Fruit fly (Drosophila melanogaster) whole organism, embryonic: Measurements from ENCODE around the gene MICAL-like.

Source experiments
- CG1024 ChIP-seq: fragments of 200-800 bp; sonication (Bioruptor generic); IDR thresholded peaks from 2 replicates; pipeline ENCODE4 v1.3.6; 2022; ENCODE audit warnings: missing biosample characterization, missing genetic modification characterization
- CG10321 ChIP-seq: fragments of 200-800 bp; sonication (Bioruptor generic); IDR thresholded peaks from 2 replicates; pipeline ENCODE4 v1.3.6; 2022; ENCODE audit warnings: missing biosample characterization, missing genetic modification characterization
- CG1233 ChIP-seq: fragments of 200-800 bp; sonication (Bioruptor generic); optimal IDR thresholded peaks from 4 replicates; lab custom pipeline; 2018; ENCODE audit warnings: missing biosample characterization, mild to moderate bottlenecking, missing genetic modification characterization
- CG14667 ChIP-seq: fragments of 200-800 bp; sonication (Bioruptor generic); IDR thresholded peaks from 2 replicates; pipeline ENCODE4 v1.3.6; 2022; ENCODE audit warnings: missing biosample characterization, missing genetic modification characterization
- CG1603 ChIP-seq: fragments of 200-800 bp; sonication (Bioruptor generic); optimal IDR thresholded peaks from 2 replicates; lab custom pipeline; 2019; ENCODE audit warnings: missing biosample characterization, mild to moderate bottlenecking, missing genetic modification characterization, moderate library complexity
- CG16815 ChIP-seq: fragments of 200-800 bp; sonication (Bioruptor generic); optimal IDR thresholded peaks from 3 replicates; lab custom pipeline; 2017; ENCODE audit warnings: missing biosample characterization, mild to moderate bottlenecking, missing genetic modification characterization
- CG17361 ChIP-seq: fragments of 200-800 bp; sonication (Bioruptor generic); IDR thresholded peaks from 3 replicates; pipeline ENCODE4 v1.3.6; 2022; ENCODE audit warnings: missing biosample characterization, missing genetic modification characterization
- CG17802 ChIP-seq: fragments of 200-800 bp; sonication (Bioruptor generic); optimal IDR thresholded peaks from 2 replicates; lab custom pipeline; 2018; ENCODE audit warnings: missing biosample characterization, mild to moderate bottlenecking, missing genetic modification characterization, moderate library complexity
- CG2202 ChIP-seq: fragments of 200-800 bp; sonication (Bioruptor generic); optimal IDR thresholded peaks from 2 replicates; lab custom pipeline; 2018; ENCODE audit warnings: missing biosample characterization, mild to moderate bottlenecking, missing genetic modification characterization
- CG2678 ChIP-seq: fragments of 200-800 bp; sonication (Bioruptor generic); optimal IDR thresholded peaks from 3 replicates; lab custom pipeline; 2019; ENCODE audit warnings: missing biosample characterization, mild to moderate bottlenecking, missing genetic modification characterization, moderate library complexity
- CG2889 ChIP-seq: fragments of 200-800 bp; sonication (Bioruptor generic); IDR thresholded peaks from 3 replicates; pipeline ENCODE4 v1.3.6; 2022; ENCODE audit warnings: missing biosample characterization, missing genetic modification characterization
- CG32767 ChIP-seq: fragments of 200-800 bp; sonication (Bioruptor generic); IDR thresholded peaks from 2 replicates; pipeline ENCODE4 v1.3.6; 2022; ENCODE audit warnings: missing biosample characterization, missing genetic modification characterization
- CG32772 ChIP-seq: fragments of 200-800 bp; sonication (Bioruptor generic); IDR thresholded peaks from 2 replicates; pipeline ENCODE4 v1.3.6; 2022; ENCODE audit warnings: missing biosample characterization, missing genetic modification characterization
- CG3838 ChIP-seq: fragments of 200-800 bp; sonication (Bioruptor generic); optimal IDR thresholded peaks from 3 replicates; lab custom pipeline; 2016; ENCODE audit warnings: missing biosample characterization, missing genetic modification characterization
- CG4360 ChIP-seq: fragments of 200-800 bp; sonication (Bioruptor generic); IDR thresholded peaks from 2 replicates; pipeline ENCODE4 v1.3.6; 2022; ENCODE audit warnings: missing biosample characterization, missing genetic modification characterization
- CG4617 ChIP-seq: fragments of 200-800 bp; sonication (Bioruptor generic); optimal IDR thresholded peaks from 3 replicates; lab custom pipeline; 2016; ENCODE audit warnings: missing biosample characterization, missing genetic modification characterization, borderline replicate concordance
- CG4820 ChIP-seq: fragments of 200-800 bp; sonication (Bioruptor generic); optimal IDR thresholded peaks from 3 replicates; lab custom pipeline; 2016; ENCODE audit warnings: missing biosample characterization, missing genetic modification characterization
- CG5180 ChIP-seq: fragments of 200-800 bp; sonication (Bioruptor generic); optimal IDR thresholded peaks from 3 replicates; lab custom pipeline; 2017; ENCODE audit warnings: missing biosample characterization, missing genetic modification characterization, mild to moderate bottlenecking, moderate library complexity, missing genetic modification reagents
- CG6654 ChIP-seq: fragments of 200-800 bp; sonication (Bioruptor generic); optimal IDR thresholded peaks from 2 replicates; lab custom pipeline; 2017; ENCODE audit warnings: missing biosample characterization, mild to moderate bottlenecking, missing genetic modification characterization
- CG6791 ChIP-seq: fragments of 200-800 bp; sonication (Bioruptor generic); IDR thresholded peaks from 3 replicates; pipeline ENCODE4 v1.3.6; 2022; ENCODE audit warnings: missing biosample characterization, missing genetic modification characterization; ENCODE audit not compliant: partially characterized antibody
- CG7271 ChIP-seq: fragments of 200-800 bp; sonication (Bioruptor generic); optimal IDR thresholded peaks from 2 replicates; lab custom pipeline; 2018; ENCODE audit warnings: missing biosample characterization, mild to moderate bottlenecking, missing genetic modification characterization, moderate library complexity
- CrebB ChIP-seq: fragments of 200-800 bp; sonication (Bioruptor generic); optimal IDR thresholded peaks from 3 replicates; lab custom pipeline; 2018; ENCODE audit warnings: missing biosample characterization, mild to moderate bottlenecking, missing genetic modification characterization
- Dip2 ChIP-seq: fragments of 200-800 bp; sonication (Bioruptor generic); IDR thresholded peaks from 2 replicates; pipeline ENCODE4 v1.3.6; 2022; ENCODE audit warnings: missing biosample characterization, missing genetic modification characterization
- Dref ChIP-seq: fragments of 200-800 bp; sonication (Bioruptor generic); IDR thresholded peaks from 2 replicates; pipeline ENCODE4 v1.3.6; 2022; ENCODE audit warnings: missing biosample characterization, missing genetic modification characterization
- E2f1 ChIP-seq: fragments of 200-800 bp; sonication (Bioruptor generic); IDR thresholded peaks from 2 replicates; pipeline ENCODE4 v1.3.6; 2022; ENCODE audit warnings: missing biosample characterization, missing genetic modification characterization
- Fer1 ChIP-seq: fragments of 200-800 bp; sonication (Bioruptor generic); optimal IDR thresholded peaks from 2 replicates; lab custom pipeline; 2017; ENCODE audit warnings: missing biosample characterization, mild to moderate bottlenecking, missing genetic modification characterization
- HLHmδ ChIP-seq: fragments of 200-800 bp; sonication (Bioruptor generic); optimal IDR thresholded peaks from 2 replicates; lab custom pipeline; 2018; ENCODE audit warnings: missing biosample characterization, mild to moderate bottlenecking, missing genetic modification characterization, moderate library complexity
- Hr3 ChIP-seq: fragments of 200-800 bp; sonication (Bioruptor generic); optimal IDR thresholded peaks from 3 replicates; lab custom pipeline; 2016; ENCODE audit warnings: missing biosample characterization, missing genetic modification characterization
- Lim3 ChIP-seq: fragments of 200-800 bp; sonication (Bioruptor generic); IDR thresholded peaks from 2 replicates; pipeline ENCODE4 v1.3.6; 2022; ENCODE audit warnings: missing biosample characterization, missing genetic modification characterization
- Six4 ChIP-seq: fragments of 200-800 bp; sonication (Bioruptor generic); optimal IDR thresholded peaks from 2 replicates; lab custom pipeline; 2016; ENCODE audit warnings: missing biosample characterization, missing genetic modification characterization
- Sox102F ChIP-seq: fragments of 200-800 bp; sonication (Bioruptor generic); optimal IDR thresholded peaks from 2 replicates; lab custom pipeline; 2018; ENCODE audit warnings: missing biosample characterization, mild to moderate bottlenecking, missing genetic modification characterization, moderate library complexity
- TFAM ChIP-seq: fragments of 200-800 bp; sonication (Bioruptor generic); optimal IDR thresholded peaks from 2 replicates; lab custom pipeline; 2017; ENCODE audit warnings: missing biosample characterization, missing genetic modification characterization, inconsistent platforms
- al ChIP-seq: fragments of 200-800 bp; sonication (Bioruptor generic); IDR thresholded peaks from 2 replicates; pipeline ENCODE4 v1.3.6; 2022; ENCODE audit warnings: missing biosample characterization, missing genetic modification characterization
- caup ChIP-seq: fragments of 200-800 bp; sonication (Bioruptor generic); optimal IDR thresholded peaks from 3 replicates; lab custom pipeline; 2017; ENCODE audit warnings: missing biosample characterization, mild to moderate bottlenecking, missing genetic modification characterization, moderate library complexity; ENCODE audit not compliant: severe bottlenecking
- chif ChIP-seq, 2 experiments: fragments of 200-800 bp; sonication (Bioruptor generic); optimal IDR thresholded peaks; 3 replicates each; lab custom pipeline; 2016; ENCODE audit warnings: missing biosample characterization in 2 of 2, missing genetic modification characterization in 2 of 2
- chn ChIP-seq: fragments of 200-800 bp; sonication (Bioruptor generic); optimal IDR thresholded peaks from 2 replicates; lab custom pipeline; 2016; ENCODE audit warnings: missing biosample characterization, missing genetic modification characterization
- crol ChIP-seq: fragments of 200-800 bp; sonication (Bioruptor generic); IDR thresholded peaks from 2 replicates; pipeline ENCODE4 v1.3.6; 2022; ENCODE audit warnings: missing biosample characterization, missing genetic modification characterization
- odd ChIP-seq: fragments of 200-800 bp; sonication (Bioruptor generic); optimal IDR thresholded peaks from 2 replicates; lab custom pipeline; 2017; ENCODE audit warnings: missing biosample characterization, mild to moderate bottlenecking, missing genetic modification characterization
- onecut ChIP-seq: fragments of 200-800 bp; sonication (Bioruptor generic); IDR thresholded peaks from 2 replicates; pipeline ENCODE4 v1.3.6; 2022; ENCODE audit warnings: missing biosample characterization, missing genetic modification characterization
- peb ChIP-seq: fragments of 200-800 bp; sonication (Bioruptor generic); IDR thresholded peaks from 2 replicates; pipeline ENCODE4 v1.3.6; 2022; ENCODE audit warnings: missing biosample characterization, missing genetic modification characterization
- pfk ChIP-seq: fragments of 200-800 bp; sonication (Bioruptor generic); optimal IDR thresholded peaks from 2 replicates; lab custom pipeline; 2018; ENCODE audit warnings: missing biosample characterization, mild to moderate bottlenecking, missing genetic modification characterization, moderate library complexity
- ranshi ChIP-seq: fragments of 200-800 bp; sonication (Bioruptor generic); IDR thresholded peaks from 2 replicates; pipeline ENCODE4 v1.3.6; 2022; ENCODE audit warnings: missing biosample characterization, missing genetic modification characterization
- sim ChIP-seq: fragments of 200-800 bp; sonication (Bioruptor generic); IDR thresholded peaks from 2 replicates; pipeline ENCODE4 v1.3.6; 2022; ENCODE audit warnings: missing biosample characterization, missing genetic modification characterization
- slp2 ChIP-seq: fragments of 200-800 bp; sonication (Bioruptor generic); optimal IDR thresholded peaks from 2 replicates; lab custom pipeline; 2016; ENCODE audit warnings: missing biosample characterization, missing genetic modification characterization
- sqz ChIP-seq: fragments of 200-800 bp; sonication (Bioruptor generic); optimal IDR thresholded peaks from 3 replicates; lab custom pipeline; 2018; ENCODE audit warnings: missing biosample characterization, mild to moderate bottlenecking, missing genetic modification characterization
- ssp ChIP-seq: fragments of 200-800 bp; sonication (Bioruptor generic); IDR thresholded peaks from 2 replicates; pipeline ENCODE4 v1.3.6; 2022; ENCODE audit warnings: missing biosample characterization, missing genetic modification characterization
- stwl ChIP-seq: fragments of 200-800 bp; sonication (Bioruptor generic); optimal IDR thresholded peaks from 3 replicates; lab custom pipeline; 2018; ENCODE audit warnings: missing biosample characterization, mild to moderate bottlenecking, missing genetic modification characterization, moderate library complexity
- tgo ChIP-seq: fragments of 200-800 bp; sonication (Bioruptor generic); IDR thresholded peaks from 3 replicates; pipeline ENCODE4 v1.3.6; 2022; ENCODE audit warnings: missing biosample characterization, missing genetic modification characterization
- trem ChIP-seq: fragments of 200-800 bp; optimal IDR thresholded peaks from 3 replicates; lab custom pipeline; 2019; ENCODE audit warnings: missing biosample characterization, mild to moderate bottlenecking, missing genetic modification characterization, moderate library complexity
- z ChIP-seq: fragments of 200-800 bp; sonication (Bioruptor generic); IDR thresholded peaks from 3 replicates; pipeline ENCODE4 v1.3.6; 2022; ENCODE audit warnings: missing biosample characterization, missing genetic modification characterization

Gene MICAL-like

DNA sequence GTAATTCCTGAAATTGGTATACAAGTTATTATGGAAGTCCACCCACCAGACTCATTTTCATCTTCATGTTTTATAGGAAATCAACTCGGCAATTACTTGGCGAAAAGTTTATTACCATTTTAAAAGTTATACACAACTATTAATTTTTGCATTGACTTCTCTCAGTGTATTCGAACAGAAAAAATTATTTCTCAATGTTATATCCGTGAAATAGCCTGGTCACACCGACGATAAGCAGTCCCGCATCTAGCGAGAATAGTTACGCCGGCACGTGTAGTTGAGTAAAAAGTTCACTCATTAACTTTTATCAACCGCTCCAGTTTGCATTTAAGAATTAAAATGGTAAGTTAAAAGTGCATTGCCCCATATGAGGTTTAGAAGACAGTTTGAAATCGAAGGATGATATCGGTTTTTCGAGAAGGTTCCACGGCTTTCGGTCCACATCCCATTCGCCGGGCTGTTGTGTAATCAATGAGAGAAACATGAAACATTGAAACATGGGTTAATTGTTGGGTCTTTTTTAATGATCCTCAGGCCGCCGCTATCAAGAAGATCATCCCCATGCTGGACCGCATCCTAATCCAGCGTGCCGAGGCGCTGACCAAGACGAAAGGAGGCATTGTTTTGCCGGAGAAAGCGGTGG is 812 bp upstream of the MICAL-like start, which contains the start of gene CG11267 (continued):
- TF ChIP-seq CG4617: peak; percentile 31
- peak; percentile 61 for TF ChIP-seq Hr3 (GFP tag; lab: Kevin White, UChicago)
- peak; percentile 27 for TF ChIP-seq pfk (GFP tag; lab: Kevin White, UChicago)
- peak; percentile 90 for TF ChIP-seq CG32772 (GFP tag; lab: Robert Waterston, UW)
- peak; percentile 73 for TF ChIP-seq peb
- TF ChIP-seq CG4820 (GFP tag; lab: Kevin White, UChicago): peak; percentile 85
- peak; percentile 82 for TF ChIP-seq Sox102F (GFP tag; lab: Kevin White, UChicago)
- peak; percentile 90 for TF ChIP-seq al (GFP tag; lab: Robert Waterston, UW)
- peak; percentile 88 for TF ChIP-seq Fer1 (GFP tag; lab: Kevin White, UChicago)
- TF ChIP-seq trem (tag; lab: Kevin White, UChicago): peak; percentile 66
- TF ChIP-seq sqz (GFP tag; lab: Kevin White, UChicago): peak; percentile 69
- no peak for TF ChIP-seq TFAM (GFP tag; lab: Kevin White, UChicago)
- TF ChIP-seq CG14667 (GFP tag; lab: Robert Waterston, UW): peak; percentile 79
- peak; percentile 29; the same call in 1 of the 2 replicates for TF ChIP-seq Dip2
- peak; percentile 35 for TF ChIP-seq stwl (tag; lab: Kevin White, UChicago)
- TF ChIP-seq caup: peak; percentile 91
- no peak for TF ChIP-seq CG3838 (GFP tag; lab: Kevin White, UChicago)
- peak; percentile 69; the same call in 2 of the 3 replicates for TF ChIP-seq CG2889
- TF ChIP-seq CrebB (tag; lab: Kevin White, UChicago): peak; percentile 59
- TF ChIP-seq CG7271 (tag; lab: Kevin White, UChicago): no peak
- TF ChIP-seq ranshi (GFP tag; lab: Robert Waterston, UW): peak; percentile 91
- peak; percentile 73 for TF ChIP-seq chn (GFP tag; lab: Kevin White, UChicago)
- peak; percentile 47 for TF ChIP-seq CG2202 (tag; lab: Kevin White, UChicago)
- TF ChIP-seq chif (GFP tag; optimal IDR thresholded peaks at IDR 0.05; lab: Kevin White, UChicago): peak; percentile 55 to 79
- TF ChIP-seq ssp (GFP tag; lab: Robert Waterston, UW): peak; percentile 59
- peak; percentile 78 for TF ChIP-seq Six4
- 0 out of 3 replicates have a peak, but pooled peaks have one; percentile 5 for TF ChIP-seq z
- peak; percentile 82 for TF ChIP-seq sim
- TF ChIP-seq CG32767 (GFP tag; lab: Robert Waterston, UW): peak; percentile 62
- peak; percentile 77 for TF ChIP-seq odd
- peak; percentile 89 for TF ChIP-seq E2f1 (GFP tag; lab: Robert Waterston, UW)
- TF ChIP-seq CG1024 (GFP tag; lab: Robert Waterston, UW): peak; percentile 91
- peak; percentile 70 for TF ChIP-seq CG10321 (GFP tag; lab: Robert Waterston, UW)
- TF ChIP-seq CG6654: peak; percentile 73
- peak; percentile 48 for TF ChIP-seq CG16815 (GFP tag; lab: Kevin White, UChicago)
- TF ChIP-seq HLHmδ (GFP tag; lab: Kevin White, UChicago): no peak
- TF ChIP-seq CG17802: peak; percentile 74
- TF ChIP-seq Dref (GFP tag; lab: Robert Waterston, UW): peak; percentile 50
- TF ChIP-seq CG6791 (GFP tag; lab: Robert Waterston, UW): peak; percentile 44; the same call in 1 of the 3 replicates
- TF ChIP-seq CG1233 (GFP tag; lab: Kevin White, UChicago): peak; percentile 86
- peak; percentile 71 for TF ChIP-seq CG5180 (GFP tag; lab: Kevin White, UChicago)
- TF ChIP-seq crol (GFP tag; lab: Robert Waterston, UW): 0 out of 2 replicates have a peak, but pooled peaks have one; percentile 14
- peak; percentile 84 for TF ChIP-seq onecut (GFP tag; lab: Robert Waterston, UW)
- TF ChIP-seq tgo (GFP tag; lab: Robert Waterston, UW): peak; percentile 92
- TF ChIP-seq Lim3 (GFP tag; lab: Robert Waterston, UW): peak; percentile 85; the same call in 1 of the 2 replicates
- TF ChIP-seq slp2: peak; percentile 67
- TF ChIP-seq CG1603 (tag; lab: Kevin White, UChicago): peak; percentile 89
- peak; percentile 85 for TF ChIP-seq CG17361 (GFP tag; lab: Robert Waterston, UW)
- TF ChIP-seq CG4360 (GFP tag; lab: Robert Waterston, UW): 0 out of 2 replicates have a peak, but pooled peaks have one; percentile 8
- TF ChIP-seq CG2678: peak; percentile 92
